Worm (Caenorhabditis elegans): ENCODE measurements around the gene F10E7.9.

The F10E7.9 gene

DNA sequence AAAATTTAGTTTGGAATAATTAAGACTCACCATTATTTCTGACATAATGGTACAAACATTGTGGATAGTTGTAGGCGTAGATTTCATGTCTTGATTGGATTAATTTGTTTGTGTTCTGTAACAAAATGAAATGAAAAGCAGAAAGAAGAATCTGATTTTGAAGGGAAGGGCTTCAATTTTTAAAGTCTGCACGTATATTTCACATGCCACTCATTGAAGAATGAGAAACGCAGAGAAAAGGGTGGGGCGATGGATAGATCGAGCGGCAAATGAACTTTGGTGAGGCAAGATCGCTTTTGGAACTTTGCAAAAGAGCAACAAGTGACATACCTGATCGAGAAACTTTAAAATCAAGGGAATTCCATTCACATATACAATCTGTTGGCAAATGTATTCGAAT, 7.6 kb downstream of the F10E7.9 start:
- TF ChIP-seq tbx-11 (GFP tag; IDR thresholded peaks at IDR 0.05) (no peak), hmbx-1 (tag; optimal IDR thresholded peaks at IDR 0.05) (no peak), ama-1 (optimal IDR thresholded peaks at IDR 0.05) (no peak), hmg-4 (GFP tag; optimal IDR thresholded peaks at IDR 0.05) (no peak), flt-1 (GFP tag; IDR thresholded peaks at IDR 0.05) (no peak), tbx-37 (GFP tag; conservative IDR thresholded peaks at IDR 0.05) (no peak), B0310.2 (tag; optimal IDR thresholded peaks at IDR 0.05) (no peak), ets-7 (tag; optimal IDR thresholded peaks at IDR 0.05) (no peak), pes-1 (GFP tag; IDR thresholded peaks at IDR 0.05) (no peak), hnd-1 (tag; optimal IDR thresholded peaks at IDR 0.05) (no peak), tra-4 (tag; optimal IDR thresholded peaks at IDR 0.05) (no peak), scrt-1 (GFP tag; IDR thresholded peaks at IDR 0.05) (no peak), aly-1 (tag; optimal IDR thresholded peaks at IDR 0.05) (no peak), ceh-36 (tag; optimal IDR thresholded peaks at IDR 0.05) (no peak)

DNA sequence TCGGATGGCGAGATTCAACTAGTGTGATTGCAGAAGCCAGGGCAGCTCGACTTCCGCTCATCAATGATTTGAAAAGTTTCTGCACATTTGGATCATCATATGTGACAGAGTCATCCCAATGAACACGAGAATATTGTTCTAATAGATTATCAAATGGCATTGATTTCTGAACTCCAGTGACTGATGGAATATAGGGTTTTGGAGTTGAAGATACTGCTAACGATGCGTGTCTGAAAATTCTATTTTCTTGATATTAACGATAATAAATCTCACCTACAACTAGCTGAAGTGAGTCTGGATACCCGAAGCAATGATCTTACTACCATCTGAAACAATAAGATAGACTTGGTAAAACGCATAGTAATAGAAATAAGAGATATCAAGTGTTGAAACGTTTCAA, 9.0 kb downstream of the F10E7.9 start, which contains the start of gene mmaa-1:
TSS of gene mmaa-1 (minus strand) at position 328 of the 400 bp plus-strand sequence.
- no peak for TF ChIP-seq ama-1 (optimal IDR thresholded peaks at IDR 0.05)
- TF ChIP-seq hmg-4 (GFP tag; optimal IDR thresholded peaks at IDR 0.05): no peak
- TF ChIP-seq ceh-13 (GFP tag; optimal IDR thresholded peaks at IDR 0.05): no peak
- no peak for TF ChIP-seq scrt-1 (GFP tag; IDR thresholded peaks at IDR 0.05)
- TF ChIP-seq hmbx-1 (tag; optimal IDR thresholded peaks at IDR 0.05): no peak
- no peak for TF ChIP-seq F13C5.2 (tag; optimal IDR thresholded peaks at IDR 0.05)

DNA sequence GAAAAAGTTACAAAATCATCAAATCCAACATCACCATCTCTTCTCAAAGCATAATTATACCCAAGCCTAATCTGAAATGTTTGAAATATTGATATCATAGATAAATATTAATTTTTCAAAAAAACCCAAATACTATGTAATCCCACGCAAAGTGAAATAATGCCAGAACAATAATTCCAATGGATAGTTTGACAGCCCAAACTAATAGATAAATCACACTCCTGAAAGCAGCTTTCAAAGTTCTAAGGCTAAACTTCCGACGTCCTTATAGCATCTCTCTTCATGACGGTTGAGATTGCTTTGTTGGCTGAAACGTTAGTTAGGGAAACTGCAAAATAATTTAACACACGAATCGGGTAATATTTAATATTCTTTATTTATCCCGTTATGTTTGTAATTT, 10.6 kb downstream of the F10E7.9 start:
- no peak for TF ChIP-seq F13C5.2 (tag; optimal IDR thresholded peaks at IDR 0.05)
- TF ChIP-seq tbx-37 (GFP tag; conservative IDR thresholded peaks at IDR 0.05): no peak
- TF ChIP-seq pes-1 (GFP tag; IDR thresholded peaks at IDR 0.05): no peak
- TF ChIP-seq hmg-4 (GFP tag; optimal IDR thresholded peaks at IDR 0.05): no peak
- TF ChIP-seq scrt-1 (GFP tag; IDR thresholded peaks at IDR 0.05): no peak
- no peak for TF ChIP-seq B0310.2 (tag; optimal IDR thresholded peaks at IDR 0.05)
- TF ChIP-seq ets-7 (tag; optimal IDR thresholded peaks at IDR 0.05): no peak
- TF ChIP-seq tra-4 (tag; optimal IDR thresholded peaks at IDR 0.05): no peak
- TF ChIP-seq ceh-13 (GFP tag; optimal IDR thresholded peaks at IDR 0.05): no peak
- TF ChIP-seq ceh-36 (tag; optimal IDR thresholded peaks at IDR 0.05): no peak
- no peak for TF ChIP-seq flt-1 (GFP tag; IDR thresholded peaks at IDR 0.05)
- TF ChIP-seq tbx-11 (GFP tag; IDR thresholded peaks at IDR 0.05): no peak

DNA sequence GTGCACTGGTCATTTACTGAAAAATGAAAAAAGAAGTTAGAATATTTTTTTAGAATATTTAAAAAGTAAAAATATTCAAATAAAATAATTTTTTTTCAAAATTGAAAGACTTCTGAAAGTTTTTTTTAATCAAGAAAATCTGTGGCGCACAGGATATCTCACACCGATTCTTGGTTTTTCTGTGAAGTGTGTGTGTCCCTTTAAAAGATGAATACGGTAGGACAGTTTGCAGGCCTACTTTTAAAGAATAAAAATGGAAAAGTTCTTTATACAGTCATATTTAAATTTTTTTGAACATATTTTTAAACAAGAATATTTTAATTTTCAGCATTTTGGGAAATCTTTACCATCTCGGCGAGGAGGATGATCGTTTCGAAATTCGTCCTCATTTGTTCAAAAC, 11.3 kb downstream of the F10E7.9 start, which contains the start of gene mct-5:
TSS of gene mct-5 (minus strand) at position 16 of the 400 bp plus-strand sequence.
- no peak for TF ChIP-seq hmbx-1 (tag; optimal IDR thresholded peaks at IDR 0.05)
- TF ChIP-seq scrt-1 (GFP tag; IDR thresholded peaks at IDR 0.05): no peak
- no peak for TF ChIP-seq B0310.2 (tag; optimal IDR thresholded peaks at IDR 0.05)
- no peak for TF ChIP-seq ets-7 (tag; optimal IDR thresholded peaks at IDR 0.05)
- TF ChIP-seq hmg-4 (GFP tag; optimal IDR thresholded peaks at IDR 0.05): no peak
- TF ChIP-seq tbx-11 (GFP tag; IDR thresholded peaks at IDR 0.05): no peak

DNA sequence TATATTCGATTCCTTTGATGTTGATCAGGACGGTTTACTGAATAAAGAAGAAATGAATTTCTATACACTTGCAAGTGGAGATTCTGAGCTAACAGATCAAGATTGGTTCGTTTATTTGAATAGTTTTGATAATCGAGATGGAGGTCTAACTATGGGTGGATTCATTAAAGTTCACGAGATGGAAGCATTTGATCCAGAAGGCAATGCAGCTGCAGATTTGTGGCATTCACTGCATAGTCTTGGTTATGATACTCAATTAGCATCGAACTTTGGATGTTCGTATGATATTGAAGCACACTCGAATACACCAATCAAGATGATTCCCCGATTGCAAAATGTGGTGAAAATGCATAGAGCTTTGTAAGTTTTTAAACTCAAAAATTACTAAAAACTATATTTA, 13.9 kb downstream of the F10E7.9 start:
- no peak for TF ChIP-seq ama-1 (optimal IDR thresholded peaks at IDR 0.05)
- TF ChIP-seq hmg-4 (GFP tag; optimal IDR thresholded peaks at IDR 0.05): no peak
- no peak for TF ChIP-seq tbx-37 (GFP tag; conservative IDR thresholded peaks at IDR 0.05)
- TF ChIP-seq flt-1 (GFP tag; IDR thresholded peaks at IDR 0.05): no peak
- no peak for TF ChIP-seq ceh-36 (tag; optimal IDR thresholded peaks at IDR 0.05)
- TF ChIP-seq hnd-1 (tag; optimal IDR thresholded peaks at IDR 0.05): no peak
- no peak for TF ChIP-seq F13C5.2 (tag; optimal IDR thresholded peaks at IDR 0.05)
- TF ChIP-seq hmbx-1 (tag; optimal IDR thresholded peaks at IDR 0.05): no peak
- no peak for TF ChIP-seq sea-1 (GFP tag; conservative IDR thresholded peaks at IDR 0.05)
- no peak for TF ChIP-seq tra-4 (tag; optimal IDR thresholded peaks at IDR 0.05)
- TF ChIP-seq tbx-11 (GFP tag; IDR thresholded peaks at IDR 0.05): no peak
- no peak for TF ChIP-seq ets-7 (tag; optimal IDR thresholded peaks at IDR 0.05)
- TF ChIP-seq pes-1 (GFP tag; IDR thresholded peaks at IDR 0.05): no peak
- no peak for TF ChIP-seq B0310.2 (tag; optimal IDR thresholded peaks at IDR 0.05)
- TF ChIP-seq ceh-13 (GFP tag; optimal IDR thresholded peaks at IDR 0.05): no peak

DNA sequence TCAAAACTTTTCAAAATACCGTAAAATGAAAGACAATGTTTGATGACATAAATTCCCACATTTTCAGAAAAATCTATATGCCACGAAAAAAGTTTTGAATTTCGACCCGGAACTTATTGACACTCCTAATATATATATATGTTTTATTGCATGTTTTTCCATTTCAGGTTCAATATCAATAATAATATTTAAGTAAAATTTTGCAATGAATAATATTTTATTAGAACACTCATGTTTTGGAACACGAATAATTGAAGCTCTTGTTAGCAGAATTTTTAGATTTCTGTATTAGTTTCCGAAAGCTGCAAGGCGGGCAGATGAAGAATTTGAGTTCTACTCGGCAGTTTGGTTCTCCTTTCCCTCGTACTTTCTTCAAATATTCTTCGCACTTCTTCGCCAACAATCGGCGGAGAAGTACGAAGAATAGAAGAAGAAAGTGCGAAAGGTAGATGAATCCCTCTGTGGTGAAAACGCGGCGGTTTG, 16.5 kb downstream of the F10E7.9 start, which contains the start of gene T02G5.3:
TSS of gene T02G5.3 (plus strand) at position 51 of the 483 bp plus-strand sequence.
- TF ChIP-seq hmbx-1 (tag; optimal IDR thresholded peaks at IDR 0.05) (no peak), flt-1 (GFP tag; IDR thresholded peaks at IDR 0.05) (no peak), tbx-11 (GFP tag; IDR thresholded peaks at IDR 0.05) (no peak), sea-1 (GFP tag; conservative IDR thresholded peaks at IDR 0.05) (0 out of 2 replicates have a peak, but pooled peaks have one; percentile 18), F13C5.2 (tag; optimal IDR thresholded peaks at IDR 0.05) (no peak), ets-7 (tag; optimal IDR thresholded peaks at IDR 0.05) (no peak), ceh-13 (GFP tag; optimal IDR thresholded peaks at IDR 0.05) (no peak), scrt-1 (GFP tag; IDR thresholded peaks at IDR 0.05) (no peak), B0310.2 (tag; optimal IDR thresholded peaks at IDR 0.05) (peak; percentile 19)

DNA sequence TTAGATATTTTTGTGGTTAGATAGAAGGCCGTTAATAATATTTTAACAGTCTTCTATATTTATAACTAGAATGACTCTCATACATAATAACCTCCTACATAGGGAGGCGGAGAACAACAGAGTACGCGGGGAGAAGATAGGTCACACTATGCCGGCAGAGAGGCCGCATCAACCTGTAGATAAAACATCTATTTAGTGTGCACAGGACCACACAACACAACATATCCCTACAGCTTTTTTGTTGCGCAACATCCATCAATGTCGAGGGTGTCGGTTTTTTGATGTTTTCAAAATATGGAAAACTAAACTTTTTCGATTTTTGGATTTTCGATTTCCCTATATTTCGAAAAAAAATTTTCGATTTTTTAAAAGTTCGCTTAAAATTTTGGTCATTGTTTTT, 19.0 kb downstream of the F10E7.9 start:
- 0 out of 2 replicates have a peak, but pooled peaks have one; percentile 4 for TF ChIP-seq pes-1 (GFP tag; IDR thresholded peaks at IDR 0.05)
- no peak for TF ChIP-seq aly-1 (tag; optimal IDR thresholded peaks at IDR 0.05)
- peak; percentile 44 for TF ChIP-seq hmg-4 (GFP tag; optimal IDR thresholded peaks at IDR 0.05)
- TF ChIP-seq ets-7 (tag; optimal IDR thresholded peaks at IDR 0.05): no peak
- TF ChIP-seq hnd-1 (tag; optimal IDR thresholded peaks at IDR 0.05): no peak
- TF ChIP-seq B0310.2 (tag; optimal IDR thresholded peaks at IDR 0.05): no peak
- no peak for TF ChIP-seq ceh-36 (tag; optimal IDR thresholded peaks at IDR 0.05)

DNA sequence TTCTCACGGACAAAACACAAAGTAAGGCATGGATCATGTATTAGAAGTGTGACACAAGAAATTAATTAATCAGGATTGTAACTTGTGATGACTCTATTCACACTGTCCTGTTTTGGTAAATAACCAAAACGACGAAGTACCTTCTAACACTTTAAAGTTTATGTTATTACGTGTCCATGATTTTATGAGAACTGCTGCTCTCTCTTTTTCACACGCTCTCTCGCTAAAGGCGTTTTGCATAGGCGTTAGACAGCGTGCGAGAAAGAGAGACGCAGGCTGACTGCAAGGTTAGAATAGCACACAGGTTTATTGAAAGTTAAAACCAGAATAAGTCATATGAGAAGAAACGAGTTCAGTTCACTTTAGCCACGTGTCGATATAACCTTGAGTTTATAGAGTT, 19.8 kb downstream of the F10E7.9 start:
- TF ChIP-seq B0310.2 (tag; optimal IDR thresholded peaks at IDR 0.05): no peak
- no peak for TF ChIP-seq ceh-13 (GFP tag; optimal IDR thresholded peaks at IDR 0.05)
- TF ChIP-seq ets-7 (tag; optimal IDR thresholded peaks at IDR 0.05): no peak
- TF ChIP-seq flt-1 (GFP tag; IDR thresholded peaks at IDR 0.05): no peak
- no peak for TF ChIP-seq tbx-37 (GFP tag; conservative IDR thresholded peaks at IDR 0.05)
- TF ChIP-seq ceh-36 (tag; optimal IDR thresholded peaks at IDR 0.05): no peak
- TF ChIP-seq tbx-11 (GFP tag; IDR thresholded peaks at IDR 0.05): no peak
- TF ChIP-seq scrt-1 (GFP tag; IDR thresholded peaks at IDR 0.05): no peak
- TF ChIP-seq aly-1 (tag; optimal IDR thresholded peaks at IDR 0.05): no peak

Data from whole organism, early embryonic.